Worm (Caenorhabditis elegans): ENCODE data around the gene K06H6.4.

Gene K06H6.4

ce11 chrV:578977-579376 lies at the start of gene K06H6.4:
K06H6.4 (plus strand) TSS chrV:579277.
- TF ChIP-seq blmp-1 (tag; optimal IDR thresholded peaks at IDR 0.05): peak; percentile 29
- no peak for TF ChIP-seq efl-1 (optimal IDR thresholded peaks at IDR 0.05)
- no peak for TF ChIP-seq efl-1 (GFP tag; optimal IDR thresholded peaks at IDR 0.05 in 1 of 2)
- no peak for TF ChIP-seq irx-1 (tag; optimal IDR thresholded peaks at IDR 0.05)

ce11 chrV:532046-532445 lies 47.0 kb upstream of the K06H6.4 start, which contains the start of gene nhr-58:
nhr-58 (plus strand) TSS chrV:532259.
- peak; percentile 70 to 83 for TF ChIP-seq egl-27 (tag; optimal IDR thresholded peaks at IDR 0.05)
- peak; percentile 59 for TF ChIP-seq nhr-11 (tag; optimal IDR thresholded peaks at IDR 0.05)
- peak; percentile 75 for TF ChIP-seq fkh-8 (tag; optimal IDR thresholded peaks at IDR 0.05)
- TF ChIP-seq unc-30 (tag; optimal IDR thresholded peaks at IDR 0.05): no peak
- no peak for TF ChIP-seq sptf-1 (tag; optimal IDR thresholded peaks at IDR 0.05)
- TF ChIP-seq lin-13 (GFP tag; optimal IDR thresholded peaks at IDR 0.05): no peak
- TF ChIP-seq nhr-71 (tag; optimal IDR thresholded peaks at IDR 0.05): peak; percentile 76
- TF ChIP-seq snu-23 (GFP tag; optimal IDR thresholded peaks at IDR 0.05): peak; percentile 72
- TF ChIP-seq nhr-77 (tag; optimal IDR thresholded peaks at IDR 0.05): peak; percentile 64
- peak; percentile 3 for TF ChIP-seq swsn-7 (tag; optimal IDR thresholded peaks at IDR 0.05)
- TF ChIP-seq mep-1 (tag; optimal IDR thresholded peaks at IDR 0.05): peak; percentile 64
- TF ChIP-seq hlh-17 (GFP tag; optimal IDR thresholded peaks at IDR 0.05; ENCODE audit: borderline replicate concordance): no peak
- TF ChIP-seq nhr-20 (tag; optimal IDR thresholded peaks at IDR 0.05): peak; percentile 77
- TF ChIP-seq unc-98 (GFP tag; IDR thresholded peaks at IDR 0.05): no peak
- TF ChIP-seq jun-1 (tag; optimal IDR thresholded peaks at IDR 0.05): peak; percentile 66
- TF ChIP-seq snpc-4 (tag; optimal IDR thresholded peaks at IDR 0.05): no peak
- peak; percentile 20 for TF ChIP-seq C16A3.4 (tag; optimal IDR thresholded peaks at IDR 0.05)
- TF ChIP-seq efl-3 (GFP tag; optimal IDR thresholded peaks at IDR 0.05): no peak
- TF ChIP-seq ztf-11 (tag; optimal IDR thresholded peaks at IDR 0.05): no peak
- no peak for TF ChIP-seq tlp-1 (tag; optimal IDR thresholded peaks at IDR 0.05)
- peak; percentile 43 for TF ChIP-seq skn-1 (tag; optimal IDR thresholded peaks at IDR 0.05)
- TF ChIP-seq nhr-85 (tag): peak; percentile 83
- no peak for TF ChIP-seq fkh-4 (tag; optimal IDR thresholded peaks at IDR 0.05; ENCODE audit: borderline replicate concordance)
- TF ChIP-seq lin-14 (GFP tag; optimal IDR thresholded peaks at IDR 0.05): peak; percentile 99
- no peak for TF ChIP-seq pag-3 (tag; optimal IDR thresholded peaks at IDR 0.05; ENCODE audit: borderline replicate concordance, insufficient read depth)
- peak in 2 of 6 experiments; percentile 18 to 29 for TF ChIP-seq elt-3 (tag; optimal IDR thresholded peaks at IDR 0.05)
- TF ChIP-seq sox-4 (tag; optimal IDR thresholded peaks at IDR 0.05): no peak
- peak; percentile 65 for TF ChIP-seq elt-2 (tag; optimal IDR thresholded peaks at IDR 0.05)
- no peak for TF ChIP-seq unc-130 (tag; optimal IDR thresholded peaks at IDR 0.05)
- peak; percentile 27 for TF ChIP-seq nhr-90 (tag; optimal IDR thresholded peaks at IDR 0.05; ENCODE audit: poor library complexity)
- no peak for TF ChIP-seq ceh-90 (tag; optimal IDR thresholded peaks at IDR 0.05)
- TF ChIP-seq nhr-19 (GFP tag; conservative IDR thresholded peaks at IDR 0.05): peak; percentile 58
- TF ChIP-seq ceh-82 (tag; optimal IDR thresholded peaks at IDR 0.05): peak in 2 of 3 experiments; percentile 12 to 54
- peak in 1 of 2 experiments; percentile 71 for TF ChIP-seq mdl-1 (tag; optimal IDR thresholded peaks at IDR 0.05)
- TF ChIP-seq zag-1 (tag; optimal IDR thresholded peaks at IDR 0.05): no peak
- TF ChIP-seq F16B12.6 (tag; optimal IDR thresholded peaks at IDR 0.05): no peak
- peak; percentile 90 for TF ChIP-seq blmp-1 (tag; optimal IDR thresholded peaks at IDR 0.05)
- TF ChIP-seq dpl-1 (GFP tag; optimal IDR thresholded peaks at IDR 0.05): peak in 2 of 3 experiments; percentile 8 to 17
- TF ChIP-seq nhr-84 (tag; optimal IDR thresholded peaks at IDR 0.05): no peak
- TF ChIP-seq tbx-2 (tag; optimal IDR thresholded peaks at IDR 0.05): peak; percentile 23
- peak; percentile 6 for TF ChIP-seq fos-1 (tag; optimal IDR thresholded peaks at IDR 0.05)
- TF ChIP-seq aha-1 (tag; optimal IDR thresholded peaks at IDR 0.05): no peak
- TF ChIP-seq ceh-63 (GFP tag; optimal IDR thresholded peaks at IDR 0.05): no peak
- TF ChIP-seq rnt-1 (tag; optimal IDR thresholded peaks at IDR 0.05): peak; percentile 45
- peak in 1 of 2 experiments; percentile 59 for TF ChIP-seq lin-35 (GFP tag; optimal IDR thresholded peaks at IDR 0.05)
- TF ChIP-seq efl-1 (optimal IDR thresholded peaks at IDR 0.05): peak; percentile 26 to 27
- TF ChIP-seq efl-1 (GFP tag; optimal IDR thresholded peaks at IDR 0.05 in 1 of 2): no peak
- peak; percentile 27 for TF ChIP-seq ztf-4 (tag; optimal IDR thresholded peaks at IDR 0.05)
- no peak for TF ChIP-seq hpl-2 (GFP tag; optimal IDR thresholded peaks at IDR 0.05)

All from whole organism, L1 larva.